Fruit fly (Drosophila melanogaster) whole organism, embryonic: ENCODE results near the gene LIMK1.
A peak's percentile ranks its signal among the peaks of the same experiment; 100 is the strongest.

Source experiments
- ATbp ChIP-seq: fragments of 200-800 bp; sonication (Bioruptor generic); optimal IDR thresholded peaks from 2 replicates; lab custom pipeline; 2017; ENCODE audit warnings: missing biosample characterization, mild to moderate bottlenecking, missing genetic modification characterization, missing genetic modification reagents
- Awh ChIP-seq: fragments of 200-800 bp; sonication (Bioruptor generic); IDR thresholded peaks from 2 replicates; pipeline ENCODE4, ENCODE4 v1.3.6; 2022; ENCODE audit warnings: missing biosample characterization, missing genetic modification characterization
- CG10209 ChIP-seq: fragments of 200-800 bp; sonication (Bioruptor generic); optimal IDR thresholded peaks from 3 replicates; lab custom pipeline; 2017; ENCODE audit warnings: missing biosample characterization, mild to moderate bottlenecking, missing genetic modification characterization, missing genetic modification reagents
- CG11504 ChIP-seq: fragments of 200-800 bp; sonication (Bioruptor generic); optimal IDR thresholded peaks from 3 replicates; lab custom pipeline; 2019; ENCODE audit warnings: missing biosample characterization, mild to moderate bottlenecking, missing genetic modification characterization, moderate library complexity
- CG11695 ChIP-seq: fragments of 200-800 bp; sonication (Bioruptor generic); IDR thresholded peaks from 3 replicates; pipeline ENCODE4 v1.3.6; 2022; ENCODE audit warnings: missing biosample characterization, missing genetic modification characterization
- CG12219 ChIP-seq: fragments of 200-800 bp; sonication (Bioruptor generic); optimal IDR thresholded peaks from 3 replicates; lab custom pipeline; 2018; ENCODE audit warnings: missing biosample characterization, mild to moderate bottlenecking, missing genetic modification characterization
- CG13624 ChIP-seq: fragments of 200-800 bp; sonication (Bioruptor generic); optimal IDR thresholded peaks from 2 replicates; lab custom pipeline; 2016; ENCODE audit warnings: missing biosample characterization, missing genetic modification characterization
- CG15696 ChIP-seq: fragments of 200-800 bp; sonication (Bioruptor generic); optimal IDR thresholded peaks from 2 replicates; lab custom pipeline; 2019; ENCODE audit warnings: missing biosample characterization, mild to moderate bottlenecking, missing genetic modification characterization, moderate library complexity
- CG17359 ChIP-seq: fragments of 200-800 bp; sonication (Bioruptor generic); optimal IDR thresholded peaks from 3 replicates; lab custom pipeline; 2018; ENCODE audit warnings: missing biosample characterization, mild to moderate bottlenecking, missing genetic modification characterization, moderate library complexity
- CG2199 ChIP-seq: fragments of 200-800 bp; sonication (Bioruptor generic); IDR thresholded peaks from 3 replicates; pipeline ENCODE4 v1.3.6; 2022; ENCODE audit warnings: missing biosample characterization, missing genetic modification characterization
- CG2202 ChIP-seq: fragments of 200-800 bp; sonication (Bioruptor generic); optimal IDR thresholded peaks from 2 replicates; lab custom pipeline; 2018; ENCODE audit warnings: missing biosample characterization, mild to moderate bottlenecking, missing genetic modification characterization
- CG2678 ChIP-seq: fragments of 200-800 bp; sonication (Bioruptor generic); optimal IDR thresholded peaks from 3 replicates; lab custom pipeline; 2019; ENCODE audit warnings: missing biosample characterization, mild to moderate bottlenecking, missing genetic modification characterization, moderate library complexity
- CG30020 ChIP-seq: fragments of 200-800 bp; optimal IDR thresholded peaks from 2 replicates; lab custom pipeline; 2019; ENCODE audit warnings: missing biosample characterization, mild to moderate bottlenecking, missing genetic modification characterization, moderate library complexity
- CG3281 ChIP-seq: fragments of 200-800 bp; sonication (Bioruptor generic); optimal IDR thresholded peaks from 3 replicates; lab custom pipeline; 2017; ENCODE audit warnings: missing biosample characterization, mild to moderate bottlenecking, missing genetic modification characterization
- CG34422 ChIP-seq: fragments of 200-800 bp; sonication (Bioruptor generic); IDR thresholded peaks from 3 replicates; pipeline ENCODE4 v1.3.6; 2022; ENCODE audit warnings: missing biosample characterization, missing genetic modification characterization
- CG4854 ChIP-seq: fragments of 200-800 bp; sonication (Bioruptor generic); optimal IDR thresholded peaks from 2 replicates; lab custom pipeline; 2016; ENCODE audit warnings: missing biosample characterization, missing genetic modification characterization, inconsistent platforms
- CG6175 ChIP-seq: fragments of 200-800 bp; sonication (Bioruptor generic); IDR thresholded peaks from 3 replicates; pipeline ENCODE4 v1.3.6; 2022; ENCODE audit warnings: missing biosample characterization, missing genetic modification characterization
- CG6683 ChIP-seq: fragments of 200-800 bp; sonication (Bioruptor generic); optimal IDR thresholded peaks from 2 replicates; lab custom pipeline; 2017; ENCODE audit warnings: missing biosample characterization, mild to moderate bottlenecking, missing genetic modification characterization, missing genetic modification reagents
- CG9609 ChIP-seq: fragments of 200-800 bp; sonication (Bioruptor generic); optimal IDR thresholded peaks from 3 replicates; lab custom pipeline; 2016; ENCODE audit warnings: missing biosample characterization, missing genetic modification characterization
- D ChIP-seq, 2 experiments: fragments of 200-800 bp in 1 of 2; fragments of >200 bp in 1 of 2; sonication (Bioruptor generic) in 1 of 2; optimal IDR thresholded peaks; 2 replicates in 1 of 2; 3 replicates in 1 of 2; lab custom pipeline; 2017; ENCODE audit warnings: mild to moderate bottlenecking in 1 of 2, missing biosample characterization in 1 of 2, missing genetic modification characterization in 1 of 2, missing genetic modification reagents in 1 of 2
- Dfd ChIP-seq, 2 experiments: fragments of >200 bp; optimal IDR thresholded peaks; 2 replicates each; lab custom pipeline; 2017; ENCODE audit warnings: missing biosample characterization in 2 of 2, missing genetic modification characterization in 2 of 2
- Dip3 ChIP-seq: fragments of 200-800 bp; sonication (Bioruptor generic); optimal IDR thresholded peaks from 3 replicates; lab custom pipeline; 2016; ENCODE audit warnings: missing biosample characterization, missing genetic modification characterization
- MTF-1 ChIP-seq: fragments of 200-800 bp; sonication (Bioruptor generic); optimal IDR thresholded peaks from 2 replicates; lab custom pipeline; 2018; ENCODE audit warnings: missing biosample characterization, mild to moderate bottlenecking, missing genetic modification characterization, borderline replicate concordance
- Myb ChIP-seq: fragments of 200-800 bp; sonication (Bioruptor generic); optimal IDR thresholded peaks from 2 replicates; lab custom pipeline; 2016; ENCODE audit warnings: missing biosample characterization, missing genetic modification characterization
- NC2α ChIP-seq: fragments of 200-800 bp; sonication (Bioruptor generic); optimal IDR thresholded peaks from 2 replicates; lab custom pipeline; 2016; ENCODE audit warnings: missing biosample characterization, missing genetic modification characterization
- NFAT ChIP-seq: fragments of 200-800 bp; sonication (Bioruptor generic); IDR thresholded peaks from 2 replicates; pipeline ENCODE4 v1.3.6; 2022; ENCODE audit warnings: missing biosample characterization, missing genetic modification characterization
- Nf-YC ChIP-seq: fragments of 200-800 bp; optimal IDR thresholded peaks from 3 replicates; lab custom pipeline; 2019; ENCODE audit warnings: missing biosample characterization, mild to moderate bottlenecking, missing genetic modification characterization, moderate library complexity
- Rfx ChIP-seq: fragments of 200-800 bp; sonication (Bioruptor generic); IDR thresholded peaks from 2 replicates; pipeline ENCODE4 v1.3.6; 2022; ENCODE audit warnings: missing biosample characterization, missing genetic modification characterization
- Scr ChIP-seq: fragments of 200-800 bp; sonication (Bioruptor generic); IDR thresholded peaks from 2 replicates; pipeline ENCODE4 v1.3.6; 2022; ENCODE audit warnings: missing biosample characterization, missing genetic modification characterization; ENCODE audit not compliant: partially characterized antibody
- ap ChIP-seq: fragments of 200-800 bp; sonication (Bioruptor generic); IDR thresholded peaks from 2 replicates; pipeline ENCODE4 v1.3.6; 2022; ENCODE audit warnings: missing biosample characterization, missing genetic modification characterization
- ftz-f1 ChIP-seq: fragments of 200-800 bp; sonication (Bioruptor generic); optimal IDR thresholded peaks from 2 replicates; lab custom pipeline; 2016; ENCODE audit warnings: missing biosample characterization, missing genetic modification characterization
- jumu ChIP-seq: fragments of 200-800 bp; sonication (Bioruptor generic); optimal IDR thresholded peaks from 3 replicates; lab custom pipeline; 2016; ENCODE audit warnings: missing biosample characterization, missing genetic modification characterization
- lov ChIP-seq, 2 experiments: fragments of 200-800 bp in 1 of 2; fragments of >200 bp in 1 of 2; sonication (Bioruptor generic) in 1 of 2; IDR thresholded peaks in 1 of 2; optimal IDR thresholded peaks in 1 of 2; 2 replicates in 1 of 2; 3 replicates in 1 of 2; pipeline versions ENCODE4 v1.3.6 to Lab custom; 2017 to 2022; ENCODE audit warnings: missing biosample characterization in 1 of 2, missing genetic modification characterization in 1 of 2
- maf-S ChIP-seq: fragments of 200-800 bp; sonication (Bioruptor generic); optimal IDR thresholded peaks from 2 replicates; lab custom pipeline; 2016; ENCODE audit warnings: missing biosample characterization, missing genetic modification characterization
- onecut ChIP-seq: fragments of 200-800 bp; sonication (Bioruptor generic); IDR thresholded peaks from 2 replicates; pipeline ENCODE4 v1.3.6; 2022; ENCODE audit warnings: missing biosample characterization, missing genetic modification characterization
- otp ChIP-seq: fragments of 200-800 bp; sonication (Bioruptor generic); IDR thresholded peaks from 3 replicates; pipeline ENCODE4, ENCODE4 v1.3.6; 2022; ENCODE audit warnings: missing biosample characterization, missing genetic modification characterization
- phol ChIP-seq: fragments of 200-800 bp; sonication (Bioruptor generic); optimal IDR thresholded peaks from 3 replicates; lab custom pipeline; 2018; ENCODE audit warnings: missing biosample characterization, mild to moderate bottlenecking, missing genetic modification characterization, moderate library complexity
- ranshi ChIP-seq: fragments of 200-800 bp; sonication (Bioruptor generic); IDR thresholded peaks from 2 replicates; pipeline ENCODE4 v1.3.6; 2022; ENCODE audit warnings: missing biosample characterization, missing genetic modification characterization
- row ChIP-seq: fragments of 200-800 bp; sonication (Bioruptor generic); IDR thresholded peaks from 3 replicates; pipeline ENCODE4 v1.3.6; 2022; ENCODE audit warnings: missing biosample characterization, missing genetic modification characterization
- sna ChIP-seq: fragments of 200-800 bp; sonication (Bioruptor generic); IDR thresholded peaks from 2 replicates; pipeline ENCODE4 v1.3.6; 2022; ENCODE audit warnings: missing biosample characterization, missing genetic modification characterization; ENCODE audit not compliant: partially characterized antibody
- sr ChIP-seq: fragments of 200-800 bp; sonication (Bioruptor generic); IDR thresholded peaks from 3 replicates; pipeline ENCODE4 v1.3.6; 2022; ENCODE audit warnings: missing biosample characterization, missing genetic modification characterization
- tio ChIP-seq: fragments of 200-800 bp; sonication (Bioruptor generic); optimal IDR thresholded peaks from 2 replicates; lab custom pipeline; 2017; ENCODE audit warnings: missing biosample characterization, missing genetic modification characterization, inconsistent platforms
- tll ChIP-seq, 2 experiments: fragments of 200-800 bp in 1 of 2; fragments of >200 bp in 1 of 2; sonication (Bioruptor generic) in 1 of 2; optimal IDR thresholded peaks; 2 replicates each; lab custom pipeline; 2017 to 2019; ENCODE audit warnings: missing biosample characterization in 2 of 2, missing genetic modification characterization in 2 of 2, mild to moderate bottlenecking in 1 of 2, moderate library complexity in 1 of 2
- tup ChIP-seq: fragments of 200-800 bp; sonication (Bioruptor generic); optimal IDR thresholded peaks from 2 replicates; lab custom pipeline; 2016; ENCODE audit warnings: missing biosample characterization, mild to moderate bottlenecking, missing genetic modification characterization, moderate library complexity
- usp ChIP-seq: fragments of >200 bp; optimal IDR thresholded peaks from 2 replicates; lab custom pipeline; 2017; ENCODE audit warnings: missing biosample characterization, missing genetic modification characterization
- wek ChIP-seq: fragments of 200-800 bp; sonication (Bioruptor generic); optimal IDR thresholded peaks from 3 replicates; lab custom pipeline; 2018; ENCODE audit warnings: missing biosample characterization, mild to moderate bottlenecking, missing genetic modification characterization, moderate library complexity
- zfh2 ChIP-seq: fragments of 200-800 bp; sonication (Bioruptor generic); optimal IDR thresholded peaks from 2 replicates; lab custom pipeline; 2016; ENCODE audit warnings: missing biosample characterization, missing genetic modification characterization

The LIMK1 gene

dm6 chrX:12582984-12583869 is 8.8 kb downstream of the LIMK1 start, which contains the start of gene Pits (continued):
- TF ChIP-seq maf-S (peak; percentile 49), wek (GFP tag; lab: Kevin White, UChicago) (peak; percentile 38), ranshi (GFP tag; lab: Robert Waterston, UW) (peak; percentile 62), CG4854 (GFP tag; lab: Kevin White, UChicago) (no peak), CG6683 (GFP tag; lab: Kevin White, UChicago) (no peak), CG12219 (GFP tag; lab: Kevin White, UChicago) (peak; percentile 42), ap (GFP tag; lab: Robert Waterston, UW) (no peak), tio (GFP tag; lab: Kevin White, UChicago) (peak; percentile 24), tup (GFP tag; lab: Kevin White, UChicago) (no peak), row (peak; percentile 67), CG2678 (tag; lab: Kevin White, UChicago) (peak; percentile 64), CG17359 (tag; lab: Kevin White, UChicago) (peak; percentile 38), tll (GFP tag; optimal IDR thresholded peaks at IDR 0.05; lab: Kevin White, UChicago) (no peak), CG6175 (GFP tag; lab: Robert Waterston, UW) (peak; percentile 71; the same call in 2 of the 3 replicates), MTF-1 (peak; percentile 80), NC2α (no peak), CG34422 (GFP tag; lab: Robert Waterston, UW) (peak; percentile 86), CG11695 (GFP tag; lab: Robert Waterston, UW) (0 out of 3 replicates have a peak, but pooled peaks have one; percentile 7), sr (GFP tag; lab: Robert Waterston, UW) (peak; percentile 78; the same call in 2 of the 3 replicates), zfh2 (GFP tag; lab: Kevin White, UChicago) (no peak), onecut (GFP tag; lab: Robert Waterston, UW) (peak; percentile 30; the same call in 1 of the 2 replicates), phol (tag; lab: Kevin White, UChicago) (peak; percentile 63), usp (GFP tag; lab: Kevin White, UChicago) (no peak), CG2202 (tag; lab: Kevin White, UChicago) (no peak), CG30020 (tag; lab: Kevin White, UChicago) (peak; percentile 42), CG11504 (tag; lab: Kevin White, UChicago) (peak; percentile 61), CG2199 (GFP tag; lab: Robert Waterston, UW) (peak; percentile 61; the same call in 1 of the 3 replicates), Scr (GFP tag; lab: Robert Waterston, UW) (peak; percentile 26), CG3281 (GFP tag; lab: Kevin White, UChicago) (peak; percentile 2), ftz-f1 (GFP tag; lab: Kevin White, UChicago) (peak; percentile 91), otp (no peak; the same call in 2 of the 3 replicates), Nf-YC (tag; lab: Kevin White, UChicago) (peak; percentile 26), ATbp (GFP tag; lab: Kevin White, UChicago) (no peak), CG13624 (GFP tag; lab: Kevin White, UChicago) (peak; percentile 84), sna (GFP tag; lab: Robert Waterston, UW) (no peak), Dfd (GFP tag; optimal IDR thresholded peaks at IDR 0.05; lab: Kevin White, UChicago) (no peak), jumu (GFP tag; lab: Kevin White, UChicago) (no peak), lov (optimal IDR thresholded peaks at IDR 0.05; lab: Kevin White, UChicago) (no peak), lov (GFP tag; IDR thresholded peaks at IDR 0.05; lab: Robert Waterston, UW) (no peak), Rfx (GFP tag; lab: Robert Waterston, UW) (peak; percentile 51), CG10209 (peak; percentile 33), NFAT (peak; percentile 66; the same call in 1 of the 2 replicates), Dip3 (GFP tag; lab: Kevin White, UChicago) (no peak), CG9609 (GFP tag; lab: Kevin White, UChicago) (no peak), Myb (GFP tag; lab: Kevin White, UChicago) (peak; percentile 75), CG15696 (tag; lab: Kevin White, UChicago) (peak; percentile 52), D (optimal IDR thresholded peaks at IDR 0.05; lab: Kevin White, UChicago) (no peak), D (GFP tag; optimal IDR thresholded peaks at IDR 0.05; lab: Kevin White, UChicago) (no peak), Awh (GFP tag; lab: Robert Waterston, UW) (peak; percentile 32; the same call in 1 of the 2 replicates)
